Fruit fly (Drosophila melanogaster) whole organism, prepupa: ENCODE measurements around the gene CG15047.
A peak's percentile ranks its signal among the peaks of the same experiment; 100 is the strongest.

ENCODE experiments used
- CG10631 ChIP-seq: fragments of 200-800 bp; sonication (Bioruptor generic); optimal IDR thresholded peaks from 2 replicates; lab custom pipeline; 2016; ENCODE audit warnings: missing biosample characterization, missing genetic modification characterization
- CG10669 ChIP-seq: fragments of 200-800 bp; sonication (Bioruptor generic); optimal IDR thresholded peaks from 3 replicates; lab custom pipeline; 2018; ENCODE audit warnings: missing biosample characterization, mild to moderate bottlenecking, missing genetic modification characterization, moderate library complexity
- CG11294 ChIP-seq: fragments of 200-800 bp; sonication (Bioruptor generic); IDR thresholded peaks from 2 replicates; pipeline ENCODE4 v1.3.6; 2022; ENCODE audit warnings: missing biosample characterization, missing genetic modification characterization
- CG11762 ChIP-seq: fragments of 200-800 bp; sonication (Bioruptor generic); optimal IDR thresholded peaks from 3 replicates; lab custom pipeline; 2016; ENCODE audit warnings: missing biosample characterization, missing genetic modification characterization; ENCODE audit not compliant: insufficient read depth
- CG11902 ChIP-seq: fragments of 200-800 bp; sonication (Bioruptor generic); optimal IDR thresholded peaks from 3 replicates; lab custom pipeline; 2016; ENCODE audit warnings: missing biosample characterization, missing genetic modification characterization
- CG15336 ChIP-seq: fragments of 200-800 bp; sonication (Bioruptor generic); IDR thresholded peaks from 2 replicates; pipeline ENCODE4 v1.3.6; 2022; ENCODE audit warnings: missing biosample characterization, missing genetic modification characterization
- CG16779 ChIP-seq: fragments of 200-800 bp; sonication (Bioruptor generic); optimal IDR thresholded peaks from 3 replicates; lab custom pipeline; 2017; ENCODE audit warnings: missing biosample characterization, mild to moderate bottlenecking, missing genetic modification characterization
- CG31627 ChIP-seq: fragments of 200-800 bp; sonication (Bioruptor generic); optimal IDR thresholded peaks from 3 replicates; lab custom pipeline; 2016; ENCODE audit warnings: missing biosample characterization, missing genetic modification characterization
- CG34406 ChIP-seq: fragments of 200-800 bp; sonication (Bioruptor generic); optimal IDR thresholded peaks from 3 replicates; lab custom pipeline; 2016; ENCODE audit warnings: missing biosample characterization, missing genetic modification characterization
- CG4318 ChIP-seq: fragments of 200-800 bp; sonication (Bioruptor generic); optimal IDR thresholded peaks from 3 replicates; lab custom pipeline; 2017; ENCODE audit warnings: missing biosample characterization, mild to moderate bottlenecking, missing genetic modification characterization
- CG6163 ChIP-seq: fragments of 200-800 bp; sonication (Bioruptor generic); IDR thresholded peaks from 3 replicates; pipeline ENCODE4 v1.3.6; 2022; ENCODE audit warnings: missing biosample characterization, missing genetic modification characterization
- CG6276 ChIP-seq: fragments of 200-800 bp; sonication (Bioruptor generic); optimal IDR thresholded peaks from 2 replicates; lab custom pipeline; 2017; ENCODE audit warnings: missing biosample characterization, mild to moderate bottlenecking, missing genetic modification characterization
- CG6792 ChIP-seq: fragments of 200-800 bp; sonication (Bioruptor generic); optimal IDR thresholded peaks from 3 replicates; lab custom pipeline; 2016; ENCODE audit warnings: missing biosample characterization, missing genetic modification characterization
- CG6808 ChIP-seq: fragments of 200-800 bp; sonication (Bioruptor generic); optimal IDR thresholded peaks from 3 replicates; lab custom pipeline; 2017; ENCODE audit warnings: missing biosample characterization, missing genetic modification characterization, mild to moderate bottlenecking, moderate library complexity, missing genetic modification reagents
- CG6854 ChIP-seq: fragments of 200-800 bp; sonication (Bioruptor generic); optimal IDR thresholded peaks from 2 replicates; lab custom pipeline; 2017; ENCODE audit warnings: missing biosample characterization, mild to moderate bottlenecking, missing genetic modification characterization
- CG8119 ChIP-seq: fragments of 200-800 bp; sonication (Bioruptor generic); IDR thresholded peaks from 3 replicates; pipeline ENCODE4 v1.3.6; 2022; ENCODE audit warnings: missing biosample characterization, missing genetic modification characterization
- CG8319 ChIP-seq: fragments of 200-800 bp; sonication (Bioruptor generic); optimal IDR thresholded peaks from 3 replicates; lab custom pipeline; 2016; ENCODE audit warnings: missing biosample characterization, missing genetic modification characterization
- CG8632 ChIP-seq: fragments of 200-800 bp; sonication (Bioruptor generic); optimal IDR thresholded peaks from 3 replicates; lab custom pipeline; 2016; ENCODE audit warnings: missing biosample characterization, missing genetic modification characterization
- CG9139 ChIP-seq: fragments of 200-800 bp; sonication (Bioruptor generic); optimal IDR thresholded peaks from 3 replicates; lab custom pipeline; 2017; ENCODE audit warnings: missing biosample characterization, mild to moderate bottlenecking, missing genetic modification characterization
- Eip75B ChIP-seq: fragments of 200-800 bp; sonication (Bioruptor generic); optimal IDR thresholded peaks from 3 replicates; lab custom pipeline; 2016; ENCODE audit warnings: missing biosample characterization, missing genetic modification characterization
- Eip78C ChIP-seq: fragments of 200-800 bp; sonication (Bioruptor generic); peaks from one replicate; lab custom pipeline; 2016; ENCODE audit warnings: missing biosample characterization, missing genetic modification characterization
- Ets96B ChIP-seq: fragments of 200-800 bp; optimal IDR thresholded peaks from 2 replicates; lab custom pipeline; 2019; ENCODE audit warnings: missing biosample characterization, mild to moderate bottlenecking, missing genetic modification characterization, moderate library complexity
- Gug ChIP-seq: fragments of 200-800 bp; sonication (Bioruptor generic); IDR thresholded peaks from 2 replicates; pipeline ENCODE4 v1.3.6; 2022; ENCODE audit warnings: missing biosample characterization, missing genetic modification characterization
- Hr38 ChIP-seq: sonication (Bioruptor generic); optimal IDR thresholded peaks from 2 replicates; lab custom pipeline; 2016; ENCODE audit warnings: missing biosample characterization, missing genetic modification characterization
- Hr39 ChIP-seq: fragments of 200-800 bp; sonication (Bioruptor generic); optimal IDR thresholded peaks from 2 replicates; lab custom pipeline; 2016; ENCODE audit warnings: missing biosample characterization, missing genetic modification characterization
- Hr4 ChIP-seq: fragments of 200-800 bp; sonication (Bioruptor generic); optimal IDR thresholded peaks from 3 replicates; lab custom pipeline; 2016; ENCODE audit warnings: missing biosample characterization, missing genetic modification characterization
- Lpt ChIP-seq: fragments of 200-800 bp; sonication (Bioruptor generic); optimal IDR thresholded peaks from 3 replicates; lab custom pipeline; 2016; ENCODE audit warnings: missing biosample characterization, missing genetic modification characterization
- OdsH ChIP-seq: fragments of 200-800 bp; sonication (Bioruptor generic); optimal IDR thresholded peaks from 3 replicates; lab custom pipeline; 2016; ENCODE audit warnings: missing biosample characterization, missing genetic modification characterization
- Sox102F ChIP-seq: fragments of 200-800 bp; sonication (Bioruptor generic); optimal IDR thresholded peaks from 2 replicates; lab custom pipeline; 2016; ENCODE audit warnings: missing biosample characterization, mild to moderate bottlenecking, missing genetic modification characterization
- Sox14 ChIP-seq: fragments of 200-800 bp; sonication (Bioruptor generic); optimal IDR thresholded peaks from 3 replicates; lab custom pipeline; 2016; ENCODE audit warnings: missing biosample characterization, missing genetic modification characterization
- Sox15 ChIP-seq: fragments of 200-800 bp; sonication (Bioruptor generic); optimal IDR thresholded peaks from 3 replicates; lab custom pipeline; 2016; ENCODE audit warnings: missing biosample characterization, missing genetic modification characterization
- achi ChIP-seq: fragments of 200-800 bp; sonication (Bioruptor generic); optimal IDR thresholded peaks from 3 replicates; lab custom pipeline; 2016; ENCODE audit warnings: missing biosample characterization, missing genetic modification characterization
- acj6 ChIP-seq: fragments of 200-800 bp; sonication (Bioruptor generic); optimal IDR thresholded peaks from 3 replicates; lab custom pipeline; 2016; ENCODE audit warnings: missing biosample characterization, missing genetic modification characterization
- cyc ChIP-seq: fragments of 200-800 bp; sonication (Bioruptor generic); optimal IDR thresholded peaks from 3 replicates; lab custom pipeline; 2016; ENCODE audit warnings: missing biosample characterization, missing genetic modification characterization
- dsx ChIP-seq: fragments of 200-800 bp; optimal IDR thresholded peaks from 3 replicates; lab custom pipeline; 2019; ENCODE audit warnings: missing biosample characterization, mild to moderate bottlenecking, missing genetic modification characterization, moderate library complexity; ENCODE audit not compliant: poor library complexity, severe bottlenecking
- esn ChIP-seq: fragments of 200-800 bp; sonication (Bioruptor generic); optimal IDR thresholded peaks from 2 replicates; lab custom pipeline; 2016; ENCODE audit warnings: missing biosample characterization, mild to moderate bottlenecking, missing genetic modification characterization, moderate library complexity
- fd85E ChIP-seq: fragments of 200-800 bp; sonication (Bioruptor generic); optimal IDR thresholded peaks from 3 replicates; lab custom pipeline; 2016; ENCODE audit warnings: missing biosample characterization, missing genetic modification characterization
- fkh ChIP-seq: fragments of 200-800 bp; sonication (Bioruptor generic); optimal IDR thresholded peaks from 3 replicates; lab custom pipeline; 2017; ENCODE audit warnings: missing biosample characterization, mild to moderate bottlenecking, missing genetic modification characterization, moderate library complexity
- lz ChIP-seq: fragments of 200-800 bp; sonication (Bioruptor generic); optimal IDR thresholded peaks from 3 replicates; lab custom pipeline; 2016; ENCODE audit warnings: missing biosample characterization, missing genetic modification characterization
- pdm3 ChIP-seq: fragments of 200-800 bp; sonication (Bioruptor generic); optimal IDR thresholded peaks from 3 replicates; lab custom pipeline; 2016; ENCODE audit warnings: missing biosample characterization, missing genetic modification characterization
- salr ChIP-seq, 2 experiments: fragments of 200-800 bp; sonication (Bioruptor generic); optimal IDR thresholded peaks; 3 replicates each; lab custom pipeline; 2016 to 2018; ENCODE audit warnings: missing biosample characterization in 2 of 2, missing genetic modification characterization in 2 of 2, mild to moderate bottlenecking in 1 of 2
- spab ChIP-seq: fragments of 200-800 bp; sonication (Bioruptor generic); optimal IDR thresholded peaks from 2 replicates; lab custom pipeline; 2017; ENCODE audit warnings: missing biosample characterization, mild to moderate bottlenecking, missing genetic modification characterization, missing genetic modification reagents
- ss ChIP-seq, 2 experiments: fragments of 200-800 bp; sonication (Bioruptor generic); optimal IDR thresholded peaks; 2 replicates in 1 of 2; 3 replicates in 1 of 2; lab custom pipeline; 2017 to 2018; ENCODE audit warnings: mild to moderate bottlenecking in 2 of 2, missing biosample characterization in 2 of 2, missing genetic modification characterization in 2 of 2, moderate library complexity in 1 of 2
- svp ChIP-seq: fragments of 200-800 bp; sonication (Bioruptor generic); peaks from one replicate; lab custom pipeline; 2016; ENCODE audit warnings: missing biosample characterization, missing genetic modification characterization
- topi ChIP-seq: fragments of 200-800 bp; sonication (Bioruptor generic); optimal IDR thresholded peaks from 3 replicates; lab custom pipeline; 2016; ENCODE audit warnings: missing biosample characterization, missing genetic modification characterization
- vri ChIP-seq: fragments of 200-800 bp; sonication (Bioruptor generic); optimal IDR thresholded peaks from 3 replicates; lab custom pipeline; 2016; ENCODE audit warnings: missing biosample characterization, mild to moderate bottlenecking, missing genetic modification characterization

CG15047 gene

dm6 chrX:18499679-18500187, 28.8 kb upstream of the CG15047 start, which contains the start of the genes Pgant7 and Xrcc2:
Gene Pgant7 (minus strand): TSS chrX:18499986.
Gene Xrcc2 (plus strand): TSS chrX:18500127.
- TF ChIP-seq CG6792 (GFP tag; lab: Kevin White, UChicago): no peak
- peak; percentile 88 for TF ChIP-seq Sox14 (GFP tag; lab: Kevin White, UChicago)
- no peak for TF ChIP-seq Ets96B (tag; lab: Kevin White, UChicago)
- TF ChIP-seq Sox15 (GFP tag; lab: Kevin White, UChicago): no peak
- TF ChIP-seq esn (GFP tag; lab: Kevin White, UChicago): peak; percentile 3
- TF ChIP-seq CG4318: no peak
- TF ChIP-seq svp (GFP tag; lab: Kevin White, UChicago): no peak
- TF ChIP-seq Eip78C: peak; percentile 38
- TF ChIP-seq CG8632 (GFP tag; lab: Kevin White, UChicago): no peak
- no peak for TF ChIP-seq Hr4 (GFP tag; lab: Kevin White, UChicago)
- peak in 1 of 2 experiments; percentile 8 for TF ChIP-seq ss (GFP tag; optimal IDR thresholded peaks at IDR 0.05; lab: Kevin White, UChicago)
- TF ChIP-seq CG9139: no peak
- peak; percentile 9 for TF ChIP-seq dsx (GFP tag; lab: Kevin White, UChicago)
- no peak for TF ChIP-seq Hr38 (GFP tag; lab: Kevin White, UChicago)

- TF ChIP-seq achi (GFP tag; lab: Kevin White, UChicago) (no peak), CG4318 (no peak), Hr38 (GFP tag; lab: Kevin White, UChicago) (no peak), Sox15 (GFP tag; lab: Kevin White, UChicago) (no peak), vri (GFP tag; lab: Kevin White, UChicago) (no peak), Sox102F (no peak), CG16779 (tag; lab: Kevin White, UChicago) (no peak), CG8319 (no peak), CG6276 (GFP tag; lab: Kevin White, UChicago) (no peak), CG9139 (no peak), CG11294 (GFP tag; lab: Robert Waterston, UW) (no peak), fkh (no peak), spab (GFP tag; lab: Kevin White, UChicago) (no peak), Gug (no peak), CG34406 (GFP tag; lab: Kevin White, UChicago) (no peak), Hr39 (GFP tag; lab: Kevin White, UChicago) (no peak), topi (GFP tag; lab: Kevin White, UChicago) (no peak), lz (GFP tag; lab: Kevin White, UChicago) (no peak), pdm3 (GFP tag; lab: Kevin White, UChicago) (no peak), ss (GFP tag; optimal IDR thresholded peaks at IDR 0.05; lab: Kevin White, UChicago) (peak in 1 of 2 experiments; percentile 51), CG10631 (GFP tag; lab: Kevin White, UChicago) (no peak), CG8119 (GFP tag; lab: Robert Waterston, UW) (peak; percentile 43; the same call in 1 of the 3 replicates), salr (GFP tag; optimal IDR thresholded peaks at IDR 0.05; lab: Kevin White, UChicago) (no peak), CG6854 (peak; percentile 11), acj6 (GFP tag; lab: Kevin White, UChicago) (no peak), cyc (GFP tag; lab: Kevin White, UChicago) (no peak), CG15336 (GFP tag; lab: Robert Waterston, UW) (no peak), Eip75B (GFP tag; lab: Kevin White, UChicago) (no peak), Eip78C (peak; percentile 57), Ets96B (tag; lab: Kevin White, UChicago) (no peak), fd85E (GFP tag; lab: Kevin White, UChicago) (no peak), esn (GFP tag; lab: Kevin White, UChicago) (no peak), OdsH (GFP tag; lab: Kevin White, UChicago) (no peak), Sox14 (GFP tag; lab: Kevin White, UChicago) (no peak), CG6808 (GFP tag; lab: Kevin White, UChicago) (no peak), CG6163 (GFP tag; lab: Robert Waterston, UW) (no peak; the same call in 2 of the 3 replicates), Lpt (GFP tag; lab: Kevin White, UChicago) (peak; percentile 23), CG11902 (GFP tag; lab: Kevin White, UChicago) (no peak), CG11762 (GFP tag; lab: Kevin White, UChicago) (no peak), CG31627 (no peak), CG10669 (GFP tag; lab: Kevin White, UChicago) (no peak), CG8632 (GFP tag; lab: Kevin White, UChicago) (no peak), dsx (GFP tag; lab: Kevin White, UChicago) (peak; percentile 42)
Measured at dm6 chrX:18504948-18505597, 23.4 kb upstream of the CG15047 start, which contains the start of gene Wnt5. Gene Wnt5 (minus strand): TSS chrX:18505405.
